Worm (Caenorhabditis elegans) whole organism, young adult: ENCODE results near the gene Y57G11B.8.

ENCODE experiments used
- B0035.1 ChIP-seq: sonication (generic microtip); optimal IDR thresholded peaks from 2 replicates; lab custom pipeline; 2016; ENCODE audit warnings: missing genetic modification characterization, mild to moderate bottlenecking, missing compliant biosample characterization, missing genotype, missing genetic modification reagents
- F39B2.1 ChIP-seq: fragments of 200-800 bp; sonication (Bioruptor generic); IDR thresholded peaks from 2 replicates; pipeline ENCODE4 v1.3.6; 2022; ENCODE audit warnings: missing genetic modification reagents, missing genetic modification characterization, missing compliant biosample characterization
- F49E8.2 ChIP-seq: sonication (generic microtip); optimal IDR thresholded peaks from 3 replicates; lab custom pipeline; 2017; ENCODE audit warnings: missing genetic modification characterization, mild to moderate bottlenecking, missing compliant biosample characterization, antibody characterized with exemption, moderate library complexity; ENCODE audit not compliant: insufficient read depth
- K12H6.12 ChIP-seq: fragments of 200-800 bp; sonication (Bioruptor generic); optimal IDR thresholded peaks from 2 replicates; lab custom pipeline; 2018; ENCODE audit warnings: mild to moderate bottlenecking, missing genetic modification characterization, missing compliant biosample characterization
- Y67H2A.10 ChIP-seq: fragments of 200-800 bp; sonication (Bioruptor generic); conservative IDR thresholded peaks from 2 replicates; pipeline ENCODE4 v1.3.6; 2022; ENCODE audit warnings: missing genetic modification reagents, missing genetic modification characterization, missing compliant biosample characterization
- akir-1 ChIP-seq: fragments of 200-800 bp; sonication (Bioruptor generic); optimal IDR thresholded peaks from 2 replicates; lab custom pipeline; 2018; ENCODE audit warnings: mild to moderate bottlenecking, missing genetic modification characterization, moderate library complexity, missing compliant biosample characterization
- aptf-3 ChIP-seq: fragments of 200-800 bp; sonication (Bioruptor generic); IDR thresholded peaks from 2 replicates; pipeline ENCODE4 v1.3.6; 2022; ENCODE audit warnings: missing genetic modification characterization, missing compliant biosample characterization
- atf-7 ChIP-seq: sonication (generic microtip); optimal IDR thresholded peaks from 2 replicates; lab custom pipeline; 2017; ENCODE audit warnings: mild to moderate bottlenecking, missing genetic modification characterization, missing compliant biosample characterization
- attf-6 ChIP-seq: fragments of 200-800 bp; sonication (Bioruptor generic); IDR thresholded peaks from 2 replicates; pipeline ENCODE4 v1.3.6; 2022; ENCODE audit warnings: missing genetic modification reagents, missing genetic modification characterization, missing compliant biosample characterization
- cebp-2 ChIP-seq: fragments of 200-800 bp; sonication (Bioruptor generic); IDR thresholded peaks from 2 replicates; pipeline ENCODE4 v1.3.6; 2022; ENCODE audit warnings: missing genetic modification characterization, missing compliant biosample characterization
- ceh-27 ChIP-seq: fragments of 200-800 bp; sonication (Bioruptor generic); optimal IDR thresholded peaks from 2 replicates; lab custom pipeline; 2018; ENCODE audit warnings: mild to moderate bottlenecking, missing genetic modification characterization, moderate library complexity, missing compliant biosample characterization
- chd-7 ChIP-seq: sonication (generic microtip); optimal IDR thresholded peaks from 2 replicates; lab custom pipeline; 2016; ENCODE audit warnings: mild to moderate bottlenecking, missing genetic modification characterization, moderate library complexity, missing compliant biosample characterization
- die-1 ChIP-seq: sonication (generic microtip); optimal IDR thresholded peaks from 2 replicates; lab custom pipeline; 2016; ENCODE audit warnings: missing genotype, mild to moderate bottlenecking, missing genetic modification characterization, missing compliant biosample characterization
- dox-1 ChIP-seq: fragments of 200-800 bp; sonication (Bioruptor generic); IDR thresholded peaks from 2 replicates; pipeline ENCODE4 v1.3.6; 2022; ENCODE audit warnings: missing genetic modification reagents, missing genetic modification characterization, missing compliant biosample characterization
- egl-18 ChIP-seq: fragments of 200-800 bp; sonication (Bioruptor generic); IDR thresholded peaks from 2 replicates; pipeline ENCODE4 v1.3.6; 2022; ENCODE audit warnings: missing genetic modification reagents, missing genetic modification characterization, missing compliant biosample characterization
- egl-44 ChIP-seq: fragments of 200-800 bp; sonication (Bioruptor generic); IDR thresholded peaks from 2 replicates; pipeline ENCODE4 v1.3.6; 2022; ENCODE audit warnings: missing genetic modification reagents, missing genetic modification characterization, missing compliant biosample characterization
- egrh-3 ChIP-seq: fragments of 200-800 bp; sonication (Bioruptor generic); IDR thresholded peaks from 2 replicates; pipeline ENCODE4 v1.3.6; 2022; ENCODE audit warnings: missing genetic modification reagents, missing genetic modification characterization, missing compliant biosample characterization
- ekl-4 ChIP-seq: fragments of 200-800 bp; sonication (Bioruptor generic); IDR thresholded peaks from 2 replicates; pipeline ENCODE4 v1.3.6; 2022; ENCODE audit warnings: missing genetic modification reagents, missing genetic modification characterization, missing compliant biosample characterization
- fkh-3 ChIP-seq: sonication (generic microtip); optimal IDR thresholded peaks from 2 replicates; lab custom pipeline; 2016; ENCODE audit warnings: mild to moderate bottlenecking, missing genetic modification characterization, missing compliant biosample characterization
- him-1 ChIP-seq: sonication (generic microtip); optimal IDR thresholded peaks from 2 replicates; lab custom pipeline; 2016; ENCODE audit warnings: missing genotype, missing genetic modification reagents, missing genetic modification characterization, missing compliant biosample characterization
- hlh-12 ChIP-seq: sonication (generic microtip); optimal IDR thresholded peaks from 2 replicates; lab custom pipeline; 2016; ENCODE audit warnings: missing genetic modification characterization, missing compliant biosample characterization
- hmg-1.2 ChIP-seq: fragments of 200-800 bp; sonication (Bioruptor generic); IDR thresholded peaks from 2 replicates; pipeline ENCODE4 v1.3.6; 2022; ENCODE audit warnings: missing genetic modification reagents, missing genetic modification characterization, missing compliant biosample characterization
- hrde-1 ChIP-seq: sonication (generic microtip); optimal IDR thresholded peaks from 2 replicates; lab custom pipeline; 2016; ENCODE audit warnings: missing genetic modification characterization, mild to moderate bottlenecking, missing compliant biosample characterization, moderate library complexity, missing genotype, missing genetic modification reagents, borderline replicate concordance
- lag-1 ChIP-seq: fragments of 200-800 bp; sonication (Bioruptor generic); IDR thresholded peaks from 2 replicates; pipeline ENCODE4 v1.3.6; 2022; ENCODE audit warnings: missing genetic modification reagents, missing genetic modification characterization, missing compliant biosample characterization
- let-526 ChIP-seq: fragments of 200-800 bp; sonication (Bioruptor generic); IDR thresholded peaks from 2 replicates; pipeline ENCODE4 v1.3.6; 2022; ENCODE audit warnings: missing genetic modification reagents, missing genetic modification characterization, missing compliant biosample characterization
- lin-35 ChIP-seq, 3 experiments: fragments of 150-350 bp in 2 of 3; sonication (generic microtip) in 1 of 3; optimal IDR thresholded peaks; 2 replicates each; lab custom pipeline; 2014 to 2018; ENCODE audit warnings: missing biosample characterization in 3 of 3, missing genetic modification characterization in 3 of 3, missing genetic modification reagents in 3 of 3
- lin-40 ChIP-seq: sonication (generic microtip); optimal IDR thresholded peaks from 2 replicates; lab custom pipeline; 2016; ENCODE audit warnings: missing genetic modification characterization, mild to moderate bottlenecking, missing compliant biosample characterization, missing genotype, missing genetic modification reagents
- lsy-27 ChIP-seq: sonication (generic microtip); optimal IDR thresholded peaks from 2 replicates; lab custom pipeline; 2017; ENCODE audit warnings: missing genetic modification characterization, mild to moderate bottlenecking, missing compliant biosample characterization, antibody characterized with exemption, missing genotype, borderline replicate concordance; ENCODE audit not compliant: insufficient read depth
- madf-3 ChIP-seq: fragments of 200-800 bp; sonication (Bioruptor generic); IDR thresholded peaks from 2 replicates; pipeline ENCODE4 v1.3.6; 2022; ENCODE audit warnings: missing genetic modification reagents, missing genetic modification characterization, missing compliant biosample characterization
- madf-8 ChIP-seq: fragments of 200-800 bp; sonication (Bioruptor generic); conservative IDR thresholded peaks from 2 replicates; pipeline ENCODE4 v1.3.6; 2022; ENCODE audit warnings: missing genetic modification reagents, missing genetic modification characterization, missing compliant biosample characterization
- mcd-1 ChIP-seq: fragments of 200-800 bp; sonication (Bioruptor generic); IDR thresholded peaks from 2 replicates; pipeline ENCODE4 v1.3.6; 2022; ENCODE audit warnings: missing genetic modification reagents, missing genetic modification characterization, missing compliant biosample characterization
- mxl-1 ChIP-seq: sonication (generic microtip); optimal IDR thresholded peaks from 2 replicates; lab custom pipeline; 2016; ENCODE audit warnings: missing genetic modification characterization, missing compliant biosample characterization
- pha-4 ChIP-seq: fragments of 150-350 bp; sonication (generic microtip); optimal IDR thresholded peaks from 2 replicates; lab custom pipeline; 2014; ENCODE audit warnings: missing biosample characterization, missing genetic modification reagents, missing genetic modification characterization
- rcor-1 ChIP-seq: fragments of 200-800 bp; sonication (Bioruptor generic); IDR thresholded peaks from 2 replicates; pipeline ENCODE4 v1.3.6; 2022; ENCODE audit warnings: missing genetic modification reagents, missing genetic modification characterization, missing compliant biosample characterization
- snpc-1.1 ChIP-seq: sonication (generic microtip); optimal IDR thresholded peaks from 2 replicates; lab custom pipeline; 2017; ENCODE audit warnings: missing genetic modification characterization, mild to moderate bottlenecking, missing compliant biosample characterization, antibody characterized with exemption, moderate library complexity, missing genotype, missing genetic modification reagents; ENCODE audit not compliant: insufficient read depth
- snpc-4 ChIP-seq, 5 experiments: fragments of 150-350 bp in 1 of 5; sonication (generic microtip) in 4 of 5; optimal IDR thresholded peaks; 2 replicates each; lab custom pipeline; 2014 to 2018; ENCODE audit warnings: missing genetic modification characterization in 5 of 5, missing biosample characterization in 3 of 5, antibody characterized with exemption in 2 of 5, mild to moderate bottlenecking in 2 of 5, missing compliant biosample characterization in 2 of 5, missing genotype in 2 of 5, moderate library complexity in 2 of 5, missing genetic modification reagents in 1 of 5
- tlf-1 ChIP-seq: fragments of 200-800 bp; sonication (Bioruptor generic); optimal IDR thresholded peaks from 2 replicates; lab custom pipeline; 2018; ENCODE audit warnings: mild to moderate bottlenecking, missing genetic modification characterization, missing compliant biosample characterization
- zfh-2 ChIP-seq: fragments of 200-800 bp; sonication (Bioruptor generic); conservative IDR thresholded peaks from 2 replicates; pipeline ENCODE4 v1.3.6; 2022; ENCODE audit warnings: missing genetic modification reagents, missing genetic modification characterization, missing compliant biosample characterization
- zim-3 ChIP-seq: sonication (generic microtip); optimal IDR thresholded peaks from 2 replicates; lab custom pipeline; 2017; ENCODE audit warnings: mild to moderate bottlenecking, missing genetic modification characterization, moderate library complexity, missing compliant biosample characterization
- ztf-28 ChIP-seq: fragments of 200-800 bp; sonication (Bioruptor generic); IDR thresholded peaks from 2 replicates; pipeline ENCODE4 v1.3.6; 2022; ENCODE audit warnings: missing genetic modification reagents, missing genetic modification characterization, missing compliant biosample characterization

The Y57G11B.8 gene

ce11 chrIV:14578650-14579193, at the start of gene Y57G11B.8:
Gene Y57G11B.8 (minus strand): TSS chrIV:14578700.
- TF ChIP-seq snpc-4 (GFP tag; optimal IDR thresholded peaks at IDR 0.05; lab: Kevin White, UChicago) (no peak), snpc-4 (tag; optimal IDR thresholded peaks at IDR 0.05; lab: Kevin White, UChicago) (peak in 1 of 4 experiments; percentile 52), mcd-1 (no peak), attf-6 (GFP tag; lab: Robert Waterston, UW) (peak; percentile 40; the same call in 1 of the 2 replicates), madf-3 (GFP tag; lab: Robert Waterston, UW) (no peak), Y67H2A.10 (GFP tag; lab: Robert Waterston, UW) (no peak)

ce11 chrIV:14622109-14622508, 43.6 kb upstream of the Y57G11B.8 start:
- TF ChIP-seq zfh-2 (GFP tag; lab: Robert Waterston, UW): peak; percentile 74
- no peak for TF ChIP-seq egl-18 (GFP tag; lab: Robert Waterston, UW)
- 0 out of 2 replicates have a peak, but pooled peaks have one; percentile 4 for TF ChIP-seq ekl-4 (GFP tag; lab: Robert Waterston, UW)
- TF ChIP-seq die-1 (tag; lab: Kevin White, UChicago): peak; percentile 10
- TF ChIP-seq B0035.1 (tag; lab: Kevin White, UChicago): no peak
- no peak for TF ChIP-seq hlh-12 (tag; lab: Kevin White, UChicago)
- TF ChIP-seq dox-1: 0 out of 2 replicates have a peak, but pooled peaks have one; percentile 33

ce11 chrIV:14621117-14621516, 42.6 kb upstream of the Y57G11B.8 start:
- no peak for TF ChIP-seq zim-3 (tag; lab: Kevin White, UChicago)
- no peak for TF ChIP-seq snpc-1.1 (tag; lab: Kevin White, UChicago)
- no peak for TF ChIP-seq lsy-27 (tag; lab: Kevin White, UChicago)
- no peak for TF ChIP-seq mcd-1
- no peak for TF ChIP-seq fkh-3
- TF ChIP-seq tlf-1 (GFP tag; lab: Kevin White, UChicago): no peak
- no peak for TF ChIP-seq zfh-2 (GFP tag; lab: Robert Waterston, UW)
- TF ChIP-seq let-526 (GFP tag; lab: Robert Waterston, UW): no peak
- no peak for TF ChIP-seq ztf-28 (GFP tag; lab: Robert Waterston, UW)
- no peak for TF ChIP-seq ekl-4 (GFP tag; lab: Robert Waterston, UW)
- no peak for TF ChIP-seq lin-35 (GFP tag; optimal IDR thresholded peaks at IDR 0.05; lab: Kevin White, UChicago)
- TF ChIP-seq atf-7: no peak
- no peak for TF ChIP-seq chd-7 (tag; lab: Kevin White, UChicago)
- no peak for TF ChIP-seq rcor-1 (GFP tag; lab: Robert Waterston, UW)
- TF ChIP-seq lag-1: no peak

DNA sequence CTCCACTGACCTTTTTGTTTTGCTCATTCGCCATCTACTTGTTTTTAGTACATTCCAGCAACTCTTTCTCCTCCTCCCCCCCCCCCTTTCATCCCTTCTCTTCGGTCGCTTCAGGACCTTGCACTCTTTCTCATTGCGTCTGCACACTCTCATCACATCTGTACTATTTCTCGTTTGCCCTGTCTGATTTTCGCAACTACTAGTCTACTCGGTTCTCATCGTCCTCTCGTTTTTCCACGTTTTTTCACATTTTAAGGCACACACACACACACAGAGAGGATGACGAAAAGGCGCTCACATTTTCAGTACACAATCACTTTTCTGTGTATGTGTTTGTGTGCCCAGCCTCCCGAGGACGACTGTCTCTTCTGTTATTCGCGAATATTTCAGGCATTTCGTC, 42.0 kb upstream of the Y57G11B.8 start:
- no peak for TF ChIP-seq hlh-12 (tag; lab: Kevin White, UChicago)
- TF ChIP-seq hrde-1: no peak
- no peak for TF ChIP-seq madf-3 (GFP tag; lab: Robert Waterston, UW)
- no peak for TF ChIP-seq cebp-2 (GFP tag; lab: Robert Waterston, UW)
- TF ChIP-seq egl-44 (GFP tag; lab: Robert Waterston, UW): no peak
- TF ChIP-seq K12H6.12 (tag; lab: Kevin White, UChicago): peak; percentile 43
- no peak for TF ChIP-seq F39B2.1 (GFP tag; lab: Robert Waterston, UW)
- peak; percentile 65; the same call in 1 of the 2 replicates for TF ChIP-seq hmg-1.2 (GFP tag; lab: Robert Waterston, UW)
- no peak for TF ChIP-seq aptf-3 (GFP tag; lab: Robert Waterston, UW)
- TF ChIP-seq mxl-1 (tag; lab: Kevin White, UChicago): no peak
- TF ChIP-seq egrh-3 (GFP tag; lab: Robert Waterston, UW): 0 out of 2 replicates have a peak, but pooled peaks have one; percentile 20
- no peak for TF ChIP-seq snpc-1.1 (tag; lab: Kevin White, UChicago)
- TF ChIP-seq zfh-2 (GFP tag; lab: Robert Waterston, UW): peak; percentile 44; the same call in 1 of the 2 replicates
- no peak for TF ChIP-seq lin-40 (tag; lab: Kevin White, UChicago)
- no peak for TF ChIP-seq him-1 (tag; lab: Kevin White, UChicago)
- TF ChIP-seq pha-4 (tag; lab: Kevin White, UChicago): peak; percentile 10
- TF ChIP-seq die-1 (tag; lab: Kevin White, UChicago): no peak
- no peak for TF ChIP-seq akir-1 (GFP tag; lab: Kevin White, UChicago)
- no peak for TF ChIP-seq madf-8 (GFP tag; lab: Robert Waterston, UW)
- peak in 1 of 3 experiments; percentile 51 for TF ChIP-seq lin-35 (GFP tag; optimal IDR thresholded peaks at IDR 0.05; lab: Kevin White, UChicago)
- TF ChIP-seq ceh-27 (GFP tag; lab: Kevin White, UChicago): peak; percentile 12
- no peak for TF ChIP-seq snpc-4 (GFP tag; optimal IDR thresholded peaks at IDR 0.05; lab: Kevin White, UChicago)
- TF ChIP-seq snpc-4 (tag; optimal IDR thresholded peaks at IDR 0.05; lab: Kevin White, UChicago): peak in 1 of 4 experiments; percentile 28
- no peak for TF ChIP-seq F49E8.2 (tag; lab: Kevin White, UChicago)
